Fruit fly (Drosophila melanogaster): ENCODE measurements around the gene CG31460.

Gene CG31460

DNA sequence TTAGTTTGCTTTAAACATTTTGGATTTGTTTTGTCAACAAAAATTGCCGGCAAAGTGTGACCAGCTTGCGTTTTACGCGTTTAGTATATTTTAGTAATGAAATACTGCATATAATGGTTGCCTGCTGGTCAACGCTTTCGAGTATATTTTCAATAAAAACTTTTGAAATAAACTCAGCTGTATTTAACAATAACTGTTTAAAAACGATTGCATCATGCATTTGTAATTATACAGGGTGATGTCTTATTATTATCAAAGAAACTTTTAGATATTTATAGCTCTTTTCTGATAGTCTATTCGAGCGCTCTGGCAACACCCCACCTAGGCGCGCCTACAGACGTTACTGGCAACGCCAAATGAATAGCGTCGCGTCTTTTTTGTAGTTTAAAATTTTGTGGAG, 1.3 kb downstream of the CG31460 start, which contains the start of gene Cenp-C (continued):
- TF ChIP-seq en (GFP tag; optimal IDR thresholded peaks at IDR 0.05), result no peak
- TF ChIP-seq NfI (GFP tag; optimal IDR thresholded peaks at IDR 0.05), result peak; percentile 18
- TF ChIP-seq zfh2 (GFP tag; optimal IDR thresholded peaks at IDR 0.05), result peak; percentile 36
- TF ChIP-seq CG32532 (GFP tag; IDR thresholded peaks at IDR 0.05), result peak; percentile 46
- no peak for TF ChIP-seq org-1 (GFP tag; optimal IDR thresholded peaks at IDR 0.05)
- TF ChIP-seq chinmo (GFP tag; IDR thresholded peaks at IDR 0.05; ENCODE audit: partially characterized antibody), result no peak
- no peak for TF ChIP-seq CG14667 (GFP tag; IDR thresholded peaks at IDR 0.05)
- no peak for TF ChIP-seq Eip74EF (GFP tag; optimal IDR thresholded peaks at IDR 0.05)
- TF ChIP-seq HLH54F (GFP tag; optimal IDR thresholded peaks at IDR 0.05), result peak; percentile 48
- peak; percentile 64 for TF ChIP-seq mam (GFP tag; optimal IDR thresholded peaks at IDR 0.05)
- peak; percentile 35 for TF ChIP-seq pho (GFP tag; optimal IDR thresholded peaks at IDR 0.05)
- no peak for TF ChIP-seq ara (GFP tag; IDR thresholded peaks at IDR 0.05)
- TF ChIP-seq Elba2 (GFP tag; optimal IDR thresholded peaks at IDR 0.05), result peak; percentile 72
- peak; percentile 14 to 30 for TF ChIP-seq dpn (GFP tag; optimal IDR thresholded peaks at IDR 0.05)
- TF ChIP-seq Ptx1 (GFP tag; IDR thresholded peaks at IDR 0.05), result peak; percentile 30; the same call in 1 of the 2 replicates
- TF ChIP-seq Hr39 (optimal IDR thresholded peaks at IDR 0.05), result no peak
- TF ChIP-seq chm (GFP tag; IDR thresholded peaks at IDR 0.05), result no peak
- TF ChIP-seq psq (GFP tag; optimal IDR thresholded peaks at IDR 0.05), result no peak
- no peak for TF ChIP-seq CG34224 (GFP tag; IDR thresholded peaks at IDR 0.05; ENCODE audit: partially characterized antibody)
- TF ChIP-seq CG10654 (GFP tag; optimal IDR thresholded peaks at IDR 0.05), result peak; percentile 22
- no peak for TF ChIP-seq CG1529 (GFP tag; optimal IDR thresholded peaks at IDR 0.05)
- no peak for TF ChIP-seq CG1233 (GFP tag; optimal IDR thresholded peaks at IDR 0.05)
- no peak for TF ChIP-seq CG9727 (GFP tag; optimal IDR thresholded peaks at IDR 0.05)
- TF ChIP-seq CG31365 (tag; optimal IDR thresholded peaks at IDR 0.05), result no peak
- peak; percentile 33 for TF ChIP-seq CG1603 (tag; optimal IDR thresholded peaks at IDR 0.05)
- TF ChIP-seq bowl (GFP tag; IDR thresholded peaks at IDR 0.05), result no peak
- no peak for TF ChIP-seq HmgZ (tag; optimal IDR thresholded peaks at IDR 0.05)
- TF ChIP-seq CG16815 (GFP tag; optimal IDR thresholded peaks at IDR 0.05), result no peak
- TF ChIP-seq slbo (GFP tag; IDR thresholded peaks at IDR 0.05), result peak; percentile 57; the same call in 1 of the 2 replicates
- TF ChIP-seq ssp (GFP tag; IDR thresholded peaks at IDR 0.05), result peak; percentile 21; the same call in 1 of the 2 replicates
- no peak for TF ChIP-seq CG6683 (GFP tag; optimal IDR thresholded peaks at IDR 0.05)
- no peak for TF ChIP-seq CG14860 (GFP tag; IDR thresholded peaks at IDR 0.05; ENCODE audit: partially characterized antibody)
- no peak for TF ChIP-seq CG16779 (GFP tag; IDR thresholded peaks at IDR 0.05)
- TF ChIP-seq cad (GFP tag; optimal IDR thresholded peaks at IDR 0.05), result no peak
- TF ChIP-seq CG7556 (GFP tag; optimal IDR thresholded peaks at IDR 0.05), result no peak
- TF ChIP-seq Gug (GFP tag; IDR thresholded peaks at IDR 0.05), result peak; percentile 18; the same call in 2 of the 4 replicates
- no peak for TF ChIP-seq vfl (GFP tag; optimal IDR thresholded peaks at IDR 0.05)
- TF ChIP-seq Aef1 (GFP tag; IDR thresholded peaks at IDR 0.05), result no peak; the same call in 2 of the 3 replicates
- TF ChIP-seq CG17829 (tag; optimal IDR thresholded peaks at IDR 0.05), result peak; percentile 51
- TF ChIP-seq CG33213 (GFP tag; optimal IDR thresholded peaks at IDR 0.05), result peak; percentile 2
- peak; percentile 41 for TF ChIP-seq CG2116 (GFP tag; optimal IDR thresholded peaks at IDR 0.05)
- TF ChIP-seq CG6654 (GFP tag; optimal IDR thresholded peaks at IDR 0.05), result no peak
- peak; percentile 38 for TF ChIP-seq Antp (GFP tag; optimal IDR thresholded peaks at IDR 0.05)
- TF ChIP-seq gcm (GFP tag; optimal IDR thresholded peaks at IDR 0.05), result no peak
- TF ChIP-seq Xbp1 (GFP tag; optimal IDR thresholded peaks at IDR 0.05), result peak; percentile 60
- TF ChIP-seq Deaf1 (tag; optimal IDR thresholded peaks at IDR 0.05), result no peak
- no peak for TF ChIP-seq maf-S (GFP tag; optimal IDR thresholded peaks at IDR 0.05)
- no peak for TF ChIP-seq CG10959 (GFP tag; IDR thresholded peaks at IDR 0.05)
- no peak for TF ChIP-seq CG11696 (GFP tag; IDR thresholded peaks at IDR 0.05)
- TF ChIP-seq unc-4 (GFP tag; IDR thresholded peaks at IDR 0.05; ENCODE audit: partially characterized antibody), result no peak
- no peak for TF ChIP-seq dmrt11E (tag; optimal IDR thresholded peaks at IDR 0.05)
- TF ChIP-seq Kr (GFP tag; optimal IDR thresholded peaks at IDR 0.05), result no peak
